Fruit fly (Drosophila melanogaster): ENCODE data around the gene AttD.

AttD gene

DNA sequence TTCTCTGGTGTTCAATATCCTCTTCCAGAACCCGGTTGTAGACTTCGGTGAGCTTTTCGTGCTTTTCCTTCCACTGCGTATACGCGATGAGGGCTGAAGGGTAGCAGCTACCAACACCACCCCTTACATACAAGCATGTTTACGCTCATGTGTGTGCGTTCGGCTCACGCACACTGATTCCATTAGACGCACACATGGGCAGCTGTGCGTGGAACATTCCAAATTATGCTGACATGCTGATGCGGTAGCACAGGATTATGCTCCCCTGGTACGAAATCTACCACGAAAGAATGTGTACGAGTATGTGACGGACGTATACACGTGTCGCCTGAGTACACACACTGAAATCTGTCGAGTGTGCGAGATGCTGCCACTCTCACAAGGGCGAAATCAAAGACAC is 21.4 kb upstream of the AttD start (continued):
- TF ChIP-seq CG10959 (GFP tag; IDR thresholded peaks at IDR 0.05) (no peak), chinmo (GFP tag; IDR thresholded peaks at IDR 0.05; ENCODE audit: partially characterized antibody) (peak; percentile 85; the same call in 1 of the 4 replicates), CG18011 (GFP tag; optimal IDR thresholded peaks at IDR 0.05) (no peak), seq (GFP tag; IDR thresholded peaks at IDR 0.05) (peak; percentile 60; the same call in 1 of the 2 replicates), Dll (GFP tag; IDR thresholded peaks at IDR 0.05; ENCODE audit: partially characterized antibody) (0 out of 4 replicates have a peak, but pooled peaks have one; percentile 34), vfl (GFP tag; optimal IDR thresholded peaks at IDR 0.05) (no peak), ap (GFP tag; IDR thresholded peaks at IDR 0.05) (no peak), vvl (GFP tag; IDR thresholded peaks at IDR 0.05) (peak; percentile 41), CG34422 (GFP tag; IDR thresholded peaks at IDR 0.05) (no peak), NC2β (GFP tag; optimal IDR thresholded peaks at IDR 0.05) (no peak), unc-4 (GFP tag; IDR thresholded peaks at IDR 0.05; ENCODE audit: partially characterized antibody) (peak; percentile 35; the same call in 1 of the 2 replicates), Bgb (GFP tag; IDR thresholded peaks at IDR 0.05; ENCODE audit: partially characterized antibody) (peak; percentile 66; the same call in 1 of the 2 replicates), CG11504 (tag; optimal IDR thresholded peaks at IDR 0.05) (no peak), CG15514 (GFP tag; optimal IDR thresholded peaks at IDR 0.05) (peak; percentile 11), dysf (GFP tag; IDR thresholded peaks at IDR 0.05) (no peak), chm (GFP tag; IDR thresholded peaks at IDR 0.05) (no peak), sens-2 (GFP tag; IDR thresholded peaks at IDR 0.05) (no peak), psq (GFP tag; optimal IDR thresholded peaks at IDR 0.05) (no peak), sd (tag; optimal IDR thresholded peaks at IDR 0.05) (peak; percentile 89), Chrac-16 (GFP tag; optimal IDR thresholded peaks at IDR 0.05) (no peak), crol (GFP tag; IDR thresholded peaks at IDR 0.05) (peak; percentile 90), Ravus (GFP tag; IDR thresholded peaks at IDR 0.05) (no peak), chn (GFP tag; optimal IDR thresholded peaks at IDR 0.05) (peak; percentile 18), CG32532 (GFP tag; IDR thresholded peaks at IDR 0.05) (no peak), ttk (GFP tag; IDR thresholded peaks at IDR 0.05) (peak; percentile 81), bigmax (GFP tag; optimal IDR thresholded peaks at IDR 0.05) (no peak), CG16813 (GFP tag; IDR thresholded peaks at IDR 0.05; ENCODE audit: partially characterized antibody) (peak; percentile 11; the same call in 1 of the 3 replicates), CG7987 (GFP tag; optimal IDR thresholded peaks at IDR 0.05) (no peak), al (GFP tag; IDR thresholded peaks at IDR 0.05) (no peak), CG18262 (tag; optimal IDR thresholded peaks at IDR 0.05) (no peak), chif (GFP tag; optimal IDR thresholded peaks at IDR 0.05) (no peak), sisA (GFP tag; IDR thresholded peaks at IDR 0.05) (no peak), Dek (tag; optimal IDR thresholded peaks at IDR 0.05) (peak; percentile 23), pfk (GFP tag; optimal IDR thresholded peaks at IDR 0.05) (peak; percentile 7), CG10147 (GFP tag; optimal IDR thresholded peaks at IDR 0.05) (no peak), Adf1 (GFP tag; IDR thresholded peaks at IDR 0.05) (peak; percentile 43; the same call in 1 of the 2 replicates), Dbx (GFP tag; IDR thresholded peaks at IDR 0.05) (no peak), Opbp (GFP tag; IDR thresholded peaks at IDR 0.05; ENCODE audit: partially characterized antibody) (peak; percentile 46; the same call in 1 of the 3 replicates), CG5953 (GFP tag; IDR thresholded peaks at IDR 0.05) (no peak), CG7271 (tag; optimal IDR thresholded peaks at IDR 0.05) (no peak), grn (GFP tag; optimal IDR thresholded peaks at IDR 0.05) (no peak), so (GFP tag; IDR thresholded peaks at IDR 0.05) (no peak), Blimp-1 (GFP tag; optimal IDR thresholded peaks at IDR 0.05) (no peak), HmgD (GFP tag; optimal IDR thresholded peaks at IDR 0.05) (peak; percentile 66), Atf6 (GFP tag; IDR thresholded peaks at IDR 0.05) (no peak), Hey (tag; optimal IDR thresholded peaks at IDR 0.05) (peak; percentile 95), CG10209 (GFP tag; optimal IDR thresholded peaks at IDR 0.05) (no peak), Doc2 (GFP tag; IDR thresholded peaks at IDR 0.05) (no peak), nerfin-1 (tag; optimal IDR thresholded peaks at IDR 0.05) (peak; percentile 94), D (optimal IDR thresholded peaks at IDR 0.05) (peak; percentile 59), D (GFP tag; optimal IDR thresholded peaks at IDR 0.05) (no peak)
